Fruit fly (Drosophila melanogaster) whole organism, embryonic: ENCODE results near the gene CBP.

Experiments used
- CG10654 ChIP-seq: fragments of 200-800 bp; sonication (Bioruptor generic); optimal IDR thresholded peaks from 2 replicates; lab custom pipeline; 2016; ENCODE audit warnings: missing biosample characterization, missing genetic modification characterization
- CG4707 ChIP-seq: fragments of 200-800 bp; sonication (Bioruptor generic); optimal IDR thresholded peaks from 2 replicates; lab custom pipeline; 2018; ENCODE audit warnings: missing biosample characterization, mild to moderate bottlenecking, missing genetic modification characterization, moderate library complexity
- Ptx1 ChIP-seq: fragments of 200-800 bp; sonication (Bioruptor generic); IDR thresholded peaks from 2 replicates; pipeline ENCODE4 v1.3.6; 2022; ENCODE audit warnings: missing biosample characterization, missing genetic modification characterization
- dysf ChIP-seq: fragments of 200-800 bp; sonication (Bioruptor generic); IDR thresholded peaks from 3 replicates; pipeline ENCODE4 v1.3.6; 2022; ENCODE audit warnings: missing biosample characterization, missing genetic modification characterization
- gce ChIP-seq: fragments of 200-800 bp; sonication (Bioruptor generic); IDR thresholded peaks from 3 replicates; pipeline ENCODE4 v1.3.6; 2022; ENCODE audit warnings: missing biosample characterization, missing genetic modification characterization

DNA sequence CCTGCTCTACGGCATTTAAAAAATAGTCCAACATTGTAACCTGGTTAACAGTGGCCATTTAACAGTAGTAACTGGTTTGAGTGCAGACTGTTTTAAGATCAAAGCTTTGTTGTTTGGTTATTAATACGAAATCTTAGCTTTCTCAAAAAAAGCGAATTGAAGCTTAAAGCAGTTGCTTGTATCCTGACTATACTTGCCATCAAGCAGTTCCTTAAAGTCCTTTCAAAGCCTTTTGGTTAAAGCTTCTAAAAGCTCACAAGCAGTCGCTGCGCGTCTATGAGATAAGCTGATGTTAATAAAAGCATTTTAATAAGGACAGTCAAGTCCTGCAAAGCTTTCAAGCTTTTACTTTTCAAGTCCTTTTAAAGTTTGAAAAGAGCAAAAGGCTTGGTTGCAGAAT is 3.5 kb downstream of the CBP start:
- TF ChIP-seq gce (GFP tag; lab: Robert Waterston, UW), result no peak
- no peak for TF ChIP-seq Ptx1 (GFP tag; lab: Robert Waterston, UW)
- TF ChIP-seq CG4707 (GFP tag; lab: Kevin White, UChicago), result no peak
- TF ChIP-seq dysf (GFP tag; lab: Robert Waterston, UW), result no peak
- no peak for TF ChIP-seq CG10654 (GFP tag; lab: Kevin White, UChicago)
